Fruit fly (Drosophila melanogaster) whole organism, adult: ENCODE results near the gene CG11322.

Source experiments
- CG11617 ChIP-seq: fragments of 200-800 bp; sonication (Bioruptor generic); optimal IDR thresholded peaks from 2 replicates; lab custom pipeline; 2017; ENCODE audit warnings: mild to moderate bottlenecking, missing biosample characterization, missing genetic modification reagents, missing genetic modification characterization
- CG12768 ChIP-seq: fragments of 200-800 bp; sonication (Bioruptor generic); optimal IDR thresholded peaks from 2 replicates; lab custom pipeline; 2017; ENCODE audit warnings: missing biosample characterization, missing genetic modification characterization, mild to moderate bottlenecking, moderate library complexity, missing genetic modification reagents
- CG14711 ChIP-seq: fragments of 200-800 bp; sonication (Bioruptor generic); optimal IDR thresholded peaks from 2 replicates; lab custom pipeline; 2018; ENCODE audit warnings: missing biosample characterization, mild to moderate bottlenecking, missing genetic modification characterization, moderate library complexity
- CG1620 ChIP-seq: fragments of 200-800 bp; sonication (Bioruptor generic); optimal IDR thresholded peaks from 2 replicates; lab custom pipeline; 2016; ENCODE audit warnings: missing biosample characterization, missing genetic modification characterization
- CG33017 ChIP-seq: fragments of 200-800 bp; sonication (Bioruptor generic); optimal IDR thresholded peaks from 2 replicates; lab custom pipeline; 2018; ENCODE audit warnings: missing biosample characterization, mild to moderate bottlenecking, missing genetic modification characterization, moderate library complexity
- CG5204 ChIP-seq: fragments of 200-800 bp; sonication (Bioruptor generic); optimal IDR thresholded peaks from 2 replicates; lab custom pipeline; 2016; ENCODE audit warnings: missing biosample characterization, missing genetic modification characterization
- CG7045 ChIP-seq: fragments of 200-800 bp; sonication (Bioruptor generic); optimal IDR thresholded peaks from 2 replicates; lab custom pipeline; 2017; ENCODE audit warnings: missing biosample characterization, mild to moderate bottlenecking, missing genetic modification characterization
- CG7101 ChIP-seq: fragments of 200-800 bp; sonication (Bioruptor generic); optimal IDR thresholded peaks from 2 replicates; lab custom pipeline; 2018; ENCODE audit warnings: missing biosample characterization, mild to moderate bottlenecking, missing genetic modification characterization, moderate library complexity
- Clk ChIP-seq: fragments of 200-800 bp; sonication (Bioruptor generic); optimal IDR thresholded peaks from 2 replicates; lab custom pipeline; 2017; ENCODE audit warnings: missing biosample characterization, missing genetic modification characterization
- Crg-1 ChIP-seq: fragments of 200-800 bp; sonication (Bioruptor generic); optimal IDR thresholded peaks from 2 replicates; lab custom pipeline; 2016; ENCODE audit warnings: missing biosample characterization, missing genetic modification characterization
- Hr96 ChIP-seq: fragments of 200-800 bp; sonication (Bioruptor generic); optimal IDR thresholded peaks from 2 replicates; lab custom pipeline; 2016; ENCODE audit warnings: missing biosample characterization, missing genetic modification characterization
- Mnt ChIP-seq: fragments of 200-800 bp; sonication (Bioruptor generic); optimal IDR thresholded peaks from 2 replicates; lab custom pipeline; 2016; ENCODE audit warnings: missing biosample characterization, mild to moderate bottlenecking, missing genetic modification characterization
- bab1 ChIP-seq: fragments of 200-800 bp; sonication (Bioruptor generic); optimal IDR thresholded peaks from 3 replicates; lab custom pipeline; 2019; ENCODE audit warnings: missing biosample characterization, mild to moderate bottlenecking, missing genetic modification characterization, moderate library complexity
- cic ChIP-seq: fragments of 200-800 bp; sonication (Bioruptor generic); optimal IDR thresholded peaks from 2 replicates; lab custom pipeline; 2017; ENCODE audit warnings: missing biosample characterization, mild to moderate bottlenecking, missing genetic modification characterization, moderate library complexity
- cnc ChIP-seq, 2 experiments: fragments of >200 bp; optimal IDR thresholded peaks; 2 replicates each; lab custom pipeline; 2017
- kay ChIP-seq: fragments of 200-800 bp; sonication (Bioruptor generic); peaks from one replicate; lab custom pipeline; 2016; ENCODE audit warnings: missing biosample characterization, missing genetic modification characterization, borderline replicate concordance
- ovo ChIP-seq: fragments of 200-800 bp; sonication (Bioruptor generic); optimal IDR thresholded peaks from 2 replicates; lab custom pipeline; 2016; ENCODE audit warnings: missing biosample characterization, missing genetic modification characterization
- pad ChIP-seq: fragments of 200-800 bp; sonication (Bioruptor generic); optimal IDR thresholded peaks from 3 replicates; lab custom pipeline; 2017; ENCODE audit warnings: missing biosample characterization, missing genetic modification characterization, mild to moderate bottlenecking, moderate library complexity, missing genetic modification reagents
- tj ChIP-seq: fragments of 200-800 bp; sonication (Bioruptor generic); optimal IDR thresholded peaks from 3 replicates; lab custom pipeline; 2017; ENCODE audit warnings: missing biosample characterization, mild to moderate bottlenecking, missing genetic modification characterization, moderate library complexity
- toe ChIP-seq: fragments of 200-800 bp; sonication (Bioruptor generic); optimal IDR thresholded peaks from 2 replicates; lab custom pipeline; 2016; ENCODE audit warnings: missing biosample characterization, missing genetic modification characterization

Gene CG11322

DNA sequence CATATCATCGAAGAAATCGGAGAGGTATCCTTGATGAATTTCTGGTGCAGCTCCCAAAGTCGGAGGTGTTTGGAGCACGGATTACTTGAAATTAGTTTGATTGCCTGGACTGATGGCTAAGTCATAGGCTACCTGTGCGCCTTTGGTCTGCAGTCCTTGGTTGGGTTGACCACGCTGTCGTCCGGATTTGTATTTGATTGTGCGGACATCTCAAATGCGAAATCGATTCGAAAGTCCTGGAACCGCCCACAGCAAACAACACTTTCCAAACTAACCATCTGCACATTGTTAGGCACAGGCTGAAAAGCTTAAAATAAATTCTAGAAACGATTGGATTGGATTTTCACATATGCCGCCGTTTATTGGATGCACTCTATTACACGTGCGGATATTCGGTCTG is at the start of gene CG11322:
CG11322 (minus strand) TSS at position 101 of the 400 bp plus-strand sequence.
- no peak for TF ChIP-seq CG11617
- no peak for TF ChIP-seq CG12768 (GFP tag; lab: Kevin White, UChicago)
- TF ChIP-seq CG7045 (GFP tag; lab: Kevin White, UChicago): no peak
- no peak for TF ChIP-seq Clk (GFP tag; lab: Kevin White, UChicago)
- TF ChIP-seq kay: no peak
- no peak for TF ChIP-seq CG5204
- no peak for TF ChIP-seq Hr96
- no peak for TF ChIP-seq CG33017 (tag; lab: Kevin White, UChicago)
- no peak for TF ChIP-seq CG1620
- TF ChIP-seq tj (GFP tag; lab: Kevin White, UChicago): no peak
- no peak for TF ChIP-seq bab1

DNA sequence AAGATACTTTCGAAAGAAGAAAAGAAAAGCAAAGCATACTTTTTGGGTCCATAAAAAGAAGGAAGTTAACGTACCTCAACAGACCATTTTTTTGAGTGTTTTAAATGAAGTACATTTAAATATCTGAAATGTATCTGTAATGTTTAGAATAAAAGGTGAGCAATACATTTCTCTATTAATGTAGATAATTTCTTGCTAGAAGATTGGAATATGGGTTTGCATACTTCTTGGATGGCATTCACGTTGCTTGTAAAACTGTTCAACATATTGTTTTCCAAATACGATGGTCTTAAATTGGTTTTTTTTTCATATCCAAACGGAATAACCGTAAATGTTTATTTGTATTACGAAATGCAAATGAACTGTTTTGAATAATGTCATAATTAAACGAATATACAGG is 46.4 kb upstream of the CG11322 start, which contains the start of gene CG17375:
CG17375 (minus strand) TSS at position 10 of the 400 bp plus-strand sequence.
- TF ChIP-seq CG1620: no peak
- TF ChIP-seq CG11617: no peak
- TF ChIP-seq tj (GFP tag; lab: Kevin White, UChicago): no peak
- TF ChIP-seq CG12768 (GFP tag; lab: Kevin White, UChicago): no peak

DNA sequence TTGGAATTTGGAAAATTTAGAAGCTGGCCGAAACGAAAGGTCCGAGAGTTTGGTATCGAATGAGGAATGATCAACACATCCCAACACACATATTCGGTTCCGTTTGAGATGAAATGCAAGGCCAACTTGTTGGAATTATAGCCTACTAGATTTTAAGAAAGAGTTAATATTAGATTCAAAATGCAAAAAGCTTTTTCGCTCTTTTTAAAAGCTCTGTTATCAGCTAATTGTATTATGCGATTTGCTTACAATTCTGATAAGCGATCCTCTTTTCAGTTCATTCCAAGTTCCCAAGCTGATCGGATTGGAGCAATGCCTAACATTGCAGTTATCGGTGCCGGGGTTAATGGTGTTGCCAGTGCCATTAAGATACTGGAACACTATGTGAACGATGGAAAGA is 43.3 kb upstream of the CG11322 start, which contains the start of the genes CG17377 and Daao2:
CG17377 (minus strand) TSS at position 101 of the 400 bp plus-strand sequence.
Daao2 (plus strand) TSS at position 272 of the 400 bp plus-strand sequence.
- no peak for TF ChIP-seq CG1620
- no peak for TF ChIP-seq CG14711 (tag; lab: Kevin White, UChicago)

DNA sequence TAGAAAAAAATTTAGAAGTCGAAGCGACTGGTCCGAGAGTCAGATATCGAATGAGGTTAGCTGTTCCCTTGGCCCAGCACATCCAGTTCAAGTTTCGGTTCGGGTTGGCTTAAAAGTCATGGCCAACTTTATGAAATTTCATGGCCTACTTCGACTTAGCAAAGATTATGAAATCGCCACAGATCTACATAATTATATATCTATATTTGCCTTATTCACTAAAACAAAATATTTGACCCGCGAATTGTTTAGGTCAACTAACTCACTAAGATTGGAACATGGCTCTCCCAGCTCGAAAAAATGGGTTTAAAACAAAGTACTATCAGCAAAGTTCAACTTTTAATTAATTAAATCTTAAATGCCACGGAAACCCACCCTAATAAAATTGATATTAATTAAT is 41.4 kb upstream of the CG11322 start, which contains the start of gene CG17376:
CG17376 (minus strand) TSS at position 101 of the 400 bp plus-strand sequence.
- TF ChIP-seq CG7101 (tag; lab: Kevin White, UChicago) (no peak), CG14711 (tag; lab: Kevin White, UChicago) (no peak), kay (no peak), bab1 (no peak), cic (GFP tag; lab: Kevin White, UChicago) (no peak), CG12768 (GFP tag; lab: Kevin White, UChicago) (no peak), CG33017 (tag; lab: Kevin White, UChicago) (no peak), Mnt (GFP tag; lab: Kevin White, UChicago) (no peak), Hr96 (no peak), CG7045 (GFP tag; lab: Kevin White, UChicago) (no peak), tj (GFP tag; lab: Kevin White, UChicago) (no peak), CG5204 (no peak), Clk (GFP tag; lab: Kevin White, UChicago) (no peak), CG1620 (no peak), cnc (optimal IDR thresholded peaks at IDR 0.05; lab: Kevin White, UChicago) (no peak), toe (GFP tag; lab: Kevin White, UChicago) (no peak), pad (GFP tag; lab: Kevin White, UChicago) (no peak)

DNA sequence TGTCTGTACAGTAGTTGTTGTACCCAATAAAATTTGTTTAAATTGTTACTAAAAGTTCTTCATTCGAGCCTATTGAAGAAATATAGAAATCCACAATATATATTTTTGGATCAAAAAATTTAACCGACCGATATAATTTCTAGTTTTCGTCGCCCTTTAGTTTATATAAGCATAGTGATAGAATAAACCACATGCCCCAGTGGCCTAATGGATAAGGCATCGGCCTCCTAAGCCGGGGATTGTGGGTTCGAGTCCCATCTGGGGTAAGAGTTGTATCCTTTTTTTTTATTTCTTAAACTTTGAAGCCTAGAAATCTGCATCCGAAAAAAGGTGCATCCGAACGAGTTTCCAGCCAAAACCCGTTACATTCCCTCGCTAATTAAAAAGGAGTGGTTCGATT is 40.1 kb upstream of the CG11322 start:
- TF ChIP-seq cnc (optimal IDR thresholded peaks at IDR 0.05; lab: Kevin White, UChicago): no peak
- no peak for TF ChIP-seq CG7045 (GFP tag; lab: Kevin White, UChicago)
- TF ChIP-seq kay: no peak
- no peak for TF ChIP-seq CG7101 (tag; lab: Kevin White, UChicago)
- TF ChIP-seq Hr96: no peak
- TF ChIP-seq pad (GFP tag; lab: Kevin White, UChicago): no peak
- TF ChIP-seq bab1: no peak
- TF ChIP-seq Crg-1 (GFP tag; lab: Kevin White, UChicago): no peak
- no peak for TF ChIP-seq toe (GFP tag; lab: Kevin White, UChicago)
- no peak for TF ChIP-seq ovo (GFP tag; lab: Kevin White, UChicago)
- TF ChIP-seq CG11617: no peak
- no peak for TF ChIP-seq cic (GFP tag; lab: Kevin White, UChicago)
- TF ChIP-seq CG12768 (GFP tag; lab: Kevin White, UChicago): no peak
- no peak for TF ChIP-seq CG33017 (tag; lab: Kevin White, UChicago)
- TF ChIP-seq tj (GFP tag; lab: Kevin White, UChicago): no peak
- TF ChIP-seq Clk (GFP tag; lab: Kevin White, UChicago): no peak
- TF ChIP-seq CG5204: no peak
- no peak for TF ChIP-seq CG1620

DNA sequence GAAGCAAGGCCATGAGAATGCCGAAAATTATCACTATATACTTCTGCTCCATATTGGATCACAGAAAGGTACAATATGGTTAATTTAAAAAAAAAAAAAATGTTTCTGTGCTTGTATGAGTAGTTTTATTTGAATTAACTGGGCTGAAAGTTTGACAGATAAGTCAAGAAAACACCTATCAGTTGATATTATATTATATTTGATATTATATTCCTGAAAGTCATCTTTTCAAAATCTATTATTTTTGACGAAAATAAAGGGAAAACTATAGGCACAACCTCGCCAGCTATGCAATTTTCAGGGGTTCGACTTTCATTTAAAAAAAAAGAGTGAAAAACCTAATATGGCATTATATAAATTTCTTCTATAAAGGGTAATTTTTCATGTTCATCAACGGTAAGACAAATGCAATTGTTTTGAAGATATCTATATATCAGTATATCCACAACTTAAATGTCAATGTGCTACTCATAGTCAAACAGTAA is 39.4 kb upstream of the CG11322 start, which contains the start of the genes nrv2 and CG43610:
nrv2 (minus strand) TSS at position 101 of the 485 bp plus-strand sequence.
CG43610 (plus strand) TSS at position 435 of the 485 bp plus-strand sequence.
- no peak for TF ChIP-seq Hr96
- TF ChIP-seq kay: peak; percentile 45

DNA sequence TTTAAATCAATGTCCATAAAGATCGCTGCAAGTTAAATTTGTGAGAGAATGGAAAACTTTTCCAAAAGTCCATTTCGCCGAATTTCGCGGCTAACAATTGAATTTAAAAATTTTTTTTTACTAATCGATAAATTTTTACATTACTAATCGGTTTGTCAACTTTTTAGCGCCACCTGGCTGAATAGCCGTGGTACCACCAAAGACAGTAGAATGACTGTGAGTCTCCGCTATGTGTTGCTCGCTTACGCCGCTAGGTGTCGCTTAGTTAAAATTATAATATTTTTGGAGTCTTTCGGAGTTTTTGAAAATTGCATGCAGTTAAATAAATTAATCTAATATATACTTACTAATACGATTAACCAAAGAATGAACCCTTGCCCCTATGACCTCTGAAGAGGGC is 38.0 kb upstream of the CG11322 start:
- TF ChIP-seq CG5204 (no peak), cic (GFP tag; lab: Kevin White, UChicago) (no peak), ovo (GFP tag; lab: Kevin White, UChicago) (peak; percentile 30), CG14711 (tag; lab: Kevin White, UChicago) (no peak), Clk (GFP tag; lab: Kevin White, UChicago) (no peak), CG7101 (tag; lab: Kevin White, UChicago) (peak; percentile 30), CG1620 (peak; percentile 56), Mnt (GFP tag; lab: Kevin White, UChicago) (no peak), CG33017 (tag; lab: Kevin White, UChicago) (no peak), kay (no peak), cnc (optimal IDR thresholded peaks at IDR 0.05; lab: Kevin White, UChicago) (no peak), Hr96 (no peak), CG11617 (no peak), pad (GFP tag; lab: Kevin White, UChicago) (peak; percentile 19), CG7045 (GFP tag; lab: Kevin White, UChicago) (no peak), toe (GFP tag; lab: Kevin White, UChicago) (peak; percentile 30), bab1 (peak; percentile 16), CG12768 (GFP tag; lab: Kevin White, UChicago) (no peak), Crg-1 (GFP tag; lab: Kevin White, UChicago) (no peak), tj (GFP tag; lab: Kevin White, UChicago) (no peak)
